Fruit fly (Drosophila melanogaster) whole organism, embryonic: ENCODE results near the gene CG15019.

Experiments used
- ATbp ChIP-seq: fragments of 200-800 bp; sonication (Bioruptor generic); optimal IDR thresholded peaks from 2 replicates; lab custom pipeline; 2017; ENCODE audit warnings: missing biosample characterization, mild to moderate bottlenecking, missing genetic modification characterization, missing genetic modification reagents
- CG10565 ChIP-seq: fragments of 200-800 bp; sonication (Bioruptor generic); optimal IDR thresholded peaks from 3 replicates; lab custom pipeline; 2016; ENCODE audit warnings: missing biosample characterization, mild to moderate bottlenecking, missing genetic modification characterization
- CG11456 ChIP-seq: fragments of 200-800 bp; sonication (Bioruptor generic); IDR thresholded peaks from 3 replicates; pipeline ENCODE4 v1.3.6; 2022; ENCODE audit warnings: missing biosample characterization, missing genetic modification characterization
- CG11504 ChIP-seq: fragments of 200-800 bp; sonication (Bioruptor generic); optimal IDR thresholded peaks from 3 replicates; lab custom pipeline; 2019; ENCODE audit warnings: missing biosample characterization, mild to moderate bottlenecking, missing genetic modification characterization, moderate library complexity
- CG15073 ChIP-seq: fragments of 200-800 bp; sonication (Bioruptor generic); optimal IDR thresholded peaks from 2 replicates; lab custom pipeline; 2016; ENCODE audit warnings: missing biosample characterization, missing genetic modification characterization
- CG16779 ChIP-seq: fragments of 200-800 bp; sonication (Bioruptor generic); IDR thresholded peaks from 2 replicates; pipeline ENCODE4 v1.3.6; 2022; ENCODE audit warnings: missing biosample characterization, missing genetic modification characterization
- CG17186 ChIP-seq: fragments of 200-800 bp; sonication (Bioruptor generic); optimal IDR thresholded peaks from 3 replicates; lab custom pipeline; 2017; ENCODE audit warnings: missing biosample characterization, missing genetic modification reagents, missing genetic modification characterization
- CG17328 ChIP-seq: fragments of 200-800 bp; sonication (Bioruptor generic); IDR thresholded peaks from 2 replicates; pipeline ENCODE4 v1.3.6; 2022; ENCODE audit warnings: missing biosample characterization, missing genetic modification characterization
- CG17802 ChIP-seq: fragments of 200-800 bp; sonication (Bioruptor generic); optimal IDR thresholded peaks from 2 replicates; lab custom pipeline; 2018; ENCODE audit warnings: missing biosample characterization, mild to moderate bottlenecking, missing genetic modification characterization, moderate library complexity
- CG1792 ChIP-seq: fragments of 200-800 bp; sonication (Bioruptor generic); optimal IDR thresholded peaks from 2 replicates; lab custom pipeline; 2016; ENCODE audit warnings: missing biosample characterization, missing genetic modification characterization
- CG31365 ChIP-seq: fragments of 200-800 bp; sonication (Bioruptor generic); optimal IDR thresholded peaks from 2 replicates; lab custom pipeline; 2018; ENCODE audit warnings: missing biosample characterization, mild to moderate bottlenecking, missing genetic modification characterization
- CG3163 ChIP-seq: fragments of 200-800 bp; sonication (Bioruptor generic); optimal IDR thresholded peaks from 3 replicates; lab custom pipeline; 2016; ENCODE audit warnings: missing biosample characterization, missing genetic modification characterization
- CG3281 ChIP-seq: fragments of 200-800 bp; sonication (Bioruptor generic); optimal IDR thresholded peaks from 3 replicates; lab custom pipeline; 2017; ENCODE audit warnings: missing biosample characterization, mild to moderate bottlenecking, missing genetic modification characterization
- CG33213 ChIP-seq: fragments of 200-800 bp; sonication (Bioruptor generic); optimal IDR thresholded peaks from 3 replicates; lab custom pipeline; 2016; ENCODE audit warnings: missing biosample characterization, missing genetic modification characterization
- CG34224 ChIP-seq: fragments of 200-800 bp; sonication (Bioruptor generic); IDR thresholded peaks from 3 replicates; pipeline ENCODE4 v1.3.6; 2022; ENCODE audit warnings: missing biosample characterization, missing genetic modification characterization; ENCODE audit not compliant: partially characterized antibody
- CG3838 ChIP-seq: fragments of 200-800 bp; sonication (Bioruptor generic); optimal IDR thresholded peaks from 3 replicates; lab custom pipeline; 2016; ENCODE audit warnings: missing biosample characterization, missing genetic modification characterization
- CG4424 ChIP-seq: fragments of 200-800 bp; sonication (Bioruptor generic); optimal IDR thresholded peaks from 3 replicates; lab custom pipeline; 2016; ENCODE audit warnings: missing biosample characterization, missing genetic modification characterization
- CG5245 ChIP-seq: fragments of 200-800 bp; sonication (Bioruptor generic); optimal IDR thresholded peaks from 3 replicates; lab custom pipeline; 2016; ENCODE audit warnings: missing biosample characterization, missing genetic modification characterization
- Dip2 ChIP-seq: fragments of 200-800 bp; sonication (Bioruptor generic); IDR thresholded peaks from 2 replicates; pipeline ENCODE4 v1.3.6; 2022; ENCODE audit warnings: missing biosample characterization, missing genetic modification characterization
- E2f1 ChIP-seq: fragments of 200-800 bp; sonication (Bioruptor generic); IDR thresholded peaks from 2 replicates; pipeline ENCODE4 v1.3.6; 2022; ENCODE audit warnings: missing biosample characterization, missing genetic modification characterization
- H15 ChIP-seq: fragments of 200-800 bp; sonication (Bioruptor generic); IDR thresholded peaks from 3 replicates; pipeline ENCODE4 v1.3.6; 2022; ENCODE audit warnings: missing biosample characterization, missing genetic modification characterization
- Hand ChIP-seq: fragments of 200-800 bp; sonication (Bioruptor generic); optimal IDR thresholded peaks from 2 replicates; lab custom pipeline; 2017; ENCODE audit warnings: mild to moderate bottlenecking, missing biosample characterization, missing genetic modification reagents, missing genetic modification characterization
- Mes4 ChIP-seq: fragments of 200-800 bp; sonication (Bioruptor generic); optimal IDR thresholded peaks from 2 replicates; lab custom pipeline; 2016; ENCODE audit warnings: missing biosample characterization, missing genetic modification characterization
- Myb ChIP-seq: fragments of 200-800 bp; sonication (Bioruptor generic); optimal IDR thresholded peaks from 2 replicates; lab custom pipeline; 2016; ENCODE audit warnings: missing biosample characterization, missing genetic modification characterization
- Nf-YC ChIP-seq: fragments of 200-800 bp; optimal IDR thresholded peaks from 3 replicates; lab custom pipeline; 2019; ENCODE audit warnings: missing biosample characterization, mild to moderate bottlenecking, missing genetic modification characterization, moderate library complexity
- ara ChIP-seq: fragments of 200-800 bp; sonication (Bioruptor generic); IDR thresholded peaks from 2 replicates; pipeline ENCODE4 v1.3.6; 2022; ENCODE audit warnings: missing biosample characterization, missing genetic modification characterization
- ash1 ChIP-seq: fragments of 200-800 bp; sonication (Bioruptor generic); optimal IDR thresholded peaks from 2 replicates; lab custom pipeline; 2018; ENCODE audit warnings: missing biosample characterization, mild to moderate bottlenecking, missing genetic modification characterization
- br ChIP-seq: fragments of >200 bp; optimal IDR thresholded peaks from 2 replicates; lab custom pipeline; 2017
- cato ChIP-seq: fragments of 200-800 bp; sonication (Bioruptor generic); optimal IDR thresholded peaks from 2 replicates; lab custom pipeline; 2016; ENCODE audit warnings: missing biosample characterization, missing genetic modification characterization, borderline replicate concordance
- chm ChIP-seq: fragments of 200-800 bp; sonication (Bioruptor generic); IDR thresholded peaks from 2 replicates; pipeline ENCODE4 v1.3.6; 2022; ENCODE audit warnings: missing biosample characterization, missing genetic modification characterization
- fd3F ChIP-seq: fragments of 200-800 bp; sonication (Bioruptor generic); optimal IDR thresholded peaks from 2 replicates; lab custom pipeline; 2018; ENCODE audit warnings: missing biosample characterization, mild to moderate bottlenecking, missing genetic modification characterization, moderate library complexity
- gce ChIP-seq: fragments of 200-800 bp; sonication (Bioruptor generic); IDR thresholded peaks from 3 replicates; pipeline ENCODE4 v1.3.6; 2022; ENCODE audit warnings: missing biosample characterization, missing genetic modification characterization
- gt ChIP-seq: fragments of 200-800 bp; sonication (Bioruptor generic); IDR thresholded peaks from 2 replicates; pipeline ENCODE4 v1.3.6; 2022; ENCODE audit warnings: missing biosample characterization, missing genetic modification characterization
- her ChIP-seq: fragments of 200-800 bp; sonication (Bioruptor generic); optimal IDR thresholded peaks from 2 replicates; lab custom pipeline; 2016; ENCODE audit warnings: missing biosample characterization, missing genetic modification characterization
- nerfin-2 ChIP-seq: fragments of 200-800 bp; sonication (Bioruptor generic); IDR thresholded peaks from 2 replicates; pipeline ENCODE4 v1.3.6; 2022; ENCODE audit warnings: missing biosample characterization, missing genetic modification characterization; ENCODE audit not compliant: partially characterized antibody
- nom ChIP-seq: fragments of 200-800 bp; sonication (Bioruptor generic); optimal IDR thresholded peaks from 2 replicates; lab custom pipeline; 2017; ENCODE audit warnings: missing biosample characterization, missing genetic modification characterization, mild to moderate bottlenecking, moderate library complexity, missing genetic modification reagents
- otp ChIP-seq: fragments of 200-800 bp; sonication (Bioruptor generic); IDR thresholded peaks from 3 replicates; pipeline ENCODE4, ENCODE4 v1.3.6; 2022; ENCODE audit warnings: missing biosample characterization, missing genetic modification characterization
- ranshi ChIP-seq: fragments of 200-800 bp; sonication (Bioruptor generic); IDR thresholded peaks from 2 replicates; pipeline ENCODE4 v1.3.6; 2022; ENCODE audit warnings: missing biosample characterization, missing genetic modification characterization
- ro ChIP-seq: fragments of 200-800 bp; sonication (Bioruptor generic); IDR thresholded peaks from 2 replicates; pipeline ENCODE4 v1.3.6; 2022; ENCODE audit warnings: missing biosample characterization, missing genetic modification characterization
- sd ChIP-seq: fragments of 200-800 bp; sonication (Bioruptor generic); optimal IDR thresholded peaks from 3 replicates; lab custom pipeline; 2018; ENCODE audit warnings: missing biosample characterization, mild to moderate bottlenecking, missing genetic modification characterization, moderate library complexity
- ssp ChIP-seq: fragments of 200-800 bp; sonication (Bioruptor generic); IDR thresholded peaks from 2 replicates; pipeline ENCODE4 v1.3.6; 2022; ENCODE audit warnings: missing biosample characterization, missing genetic modification characterization
- sug ChIP-seq: fragments of 200-800 bp; optimal IDR thresholded peaks from 2 replicates; lab custom pipeline; 2019; ENCODE audit warnings: missing biosample characterization, mild to moderate bottlenecking, missing genetic modification characterization, moderate library complexity
- tap ChIP-seq: fragments of 200-800 bp; optimal IDR thresholded peaks from 3 replicates; lab custom pipeline; 2019; ENCODE audit warnings: missing biosample characterization, mild to moderate bottlenecking, missing genetic modification characterization, moderate library complexity
- tll ChIP-seq, 2 experiments: fragments of 200-800 bp in 1 of 2; fragments of >200 bp in 1 of 2; sonication (Bioruptor generic) in 1 of 2; optimal IDR thresholded peaks; 2 replicates each; lab custom pipeline; 2017 to 2019; ENCODE audit warnings: missing biosample characterization in 2 of 2, missing genetic modification characterization in 2 of 2, mild to moderate bottlenecking in 1 of 2, moderate library complexity in 1 of 2
- tna ChIP-seq: fragments of 200-800 bp; sonication (Bioruptor generic); IDR thresholded peaks from 2 replicates; pipeline ENCODE4 v1.3.6; 2022; ENCODE audit warnings: missing biosample characterization, missing genetic modification characterization; ENCODE audit not compliant: partially characterized antibody
- tup ChIP-seq: fragments of 200-800 bp; sonication (Bioruptor generic); optimal IDR thresholded peaks from 2 replicates; lab custom pipeline; 2016; ENCODE audit warnings: missing biosample characterization, mild to moderate bottlenecking, missing genetic modification characterization, moderate library complexity
- twi ChIP-seq: fragments of 200-800 bp; optimal IDR thresholded peaks from 2 replicates; lab custom pipeline; 2019; ENCODE audit warnings: missing biosample characterization, mild to moderate bottlenecking, missing genetic modification characterization, moderate library complexity
- wdn ChIP-seq: fragments of 200-800 bp; sonication (Bioruptor generic); IDR thresholded peaks from 2 replicates; pipeline ENCODE4 v1.3.6; 2022; ENCODE audit warnings: missing biosample characterization, missing genetic modification characterization
- wor ChIP-seq: fragments of 200-800 bp; sonication (Bioruptor generic); IDR thresholded peaks from 2 replicates; pipeline ENCODE4 v1.3.6; 2022; ENCODE audit warnings: missing biosample characterization, missing genetic modification characterization
- zen ChIP-seq: fragments of 200-800 bp; sonication (Bioruptor generic); optimal IDR thresholded peaks from 3 replicates; lab custom pipeline; 2018; ENCODE audit warnings: missing biosample characterization, mild to moderate bottlenecking, missing genetic modification characterization, moderate library complexity

The CG15019 gene

dm6 chr3L:4406653-4407257 lies 896 bp upstream of the CG15019 start, which contains the start of gene TP53INP (continued):
- TF ChIP-seq Nf-YC, result peak; percentile 85
- peak; percentile 53 for TF ChIP-seq CG15073 (GFP tag; lab: Kevin White, UChicago)
- TF ChIP-seq chm (GFP tag; lab: Robert Waterston, UW), result peak; percentile 62
- TF ChIP-seq tna (GFP tag; lab: Robert Waterston, UW), result peak; percentile 47; the same call in 1 of the 2 replicates
- no peak for TF ChIP-seq Dip2 (GFP tag; lab: Robert Waterston, UW)
- no peak for TF ChIP-seq br (lab: Kevin White, UChicago)
- TF ChIP-seq her (GFP tag; lab: Kevin White, UChicago), result peak; percentile 74
- TF ChIP-seq CG17186 (GFP tag; lab: Kevin White, UChicago), result peak; percentile 46
- TF ChIP-seq CG11504 (tag; lab: Kevin White, UChicago), result peak; percentile 93
- TF ChIP-seq otp (GFP tag; lab: Robert Waterston, UW), result no peak
- TF ChIP-seq ara (GFP tag; lab: Robert Waterston, UW), result no peak
- peak; percentile 14 for TF ChIP-seq CG17802 (tag; lab: Kevin White, UChicago)
- TF ChIP-seq sd (tag; lab: Kevin White, UChicago), result peak; percentile 72
- TF ChIP-seq Hand, result peak; percentile 87
- peak; percentile 70 for TF ChIP-seq Mes4 (GFP tag; lab: Kevin White, UChicago)
- peak; percentile 26 for TF ChIP-seq CG10565
- TF ChIP-seq CG16779 (GFP tag; lab: Robert Waterston, UW), result peak; percentile 61; the same call in 1 of the 2 replicates
- peak; percentile 81 for TF ChIP-seq ATbp
- TF ChIP-seq gt (GFP tag; lab: Robert Waterston, UW), result peak; percentile 33; the same call in 1 of the 2 replicates
- TF ChIP-seq H15, result peak; percentile 66; the same call in 1 of the 3 replicates
- no peak for TF ChIP-seq CG11456 (GFP tag; lab: Robert Waterston, UW)
- peak; percentile 51 for TF ChIP-seq Myb (GFP tag; lab: Kevin White, UChicago)
- peak; percentile 66 for TF ChIP-seq CG3163 (GFP tag; lab: Kevin White, UChicago)
- peak; percentile 30 for TF ChIP-seq CG3838 (GFP tag; lab: Kevin White, UChicago)
- peak; percentile 49; the same call in 1 of the 2 replicates for TF ChIP-seq ssp (GFP tag; lab: Robert Waterston, UW)
- peak; percentile 85 for TF ChIP-seq CG4424
- peak; percentile 24; the same call in 1 of the 2 replicates for TF ChIP-seq ro (GFP tag; lab: Robert Waterston, UW)
- TF ChIP-seq CG3281 (GFP tag; lab: Kevin White, UChicago), result peak; percentile 89
- peak; percentile 29 for TF ChIP-seq CG33213
- peak; percentile 82 for TF ChIP-seq fd3F (GFP tag; lab: Kevin White, UChicago)
- TF ChIP-seq CG31365 (tag; lab: Kevin White, UChicago), result peak; percentile 33
- TF ChIP-seq gce (GFP tag; lab: Robert Waterston, UW), result no peak
- peak; percentile 65 for TF ChIP-seq cato
- peak; percentile 29 for TF ChIP-seq nom (GFP tag; lab: Kevin White, UChicago)
- TF ChIP-seq nerfin-2 (GFP tag; lab: Robert Waterston, UW), result no peak
- TF ChIP-seq twi (tag; lab: Kevin White, UChicago), result peak; percentile 76
- TF ChIP-seq tap (tag; lab: Kevin White, UChicago), result peak; percentile 68
- peak; percentile 74 for TF ChIP-seq CG17328
- peak; percentile 65 for TF ChIP-seq CG5245 (GFP tag; lab: Kevin White, UChicago)
- TF ChIP-seq wor (GFP tag; lab: Robert Waterston, UW), result peak; percentile 65
- peak; percentile 69 for TF ChIP-seq CG1792
- TF ChIP-seq tll (GFP tag; optimal IDR thresholded peaks at IDR 0.05; lab: Kevin White, UChicago), result peak in 1 of 2 experiments; percentile 23
- peak; percentile 76 for TF ChIP-seq zen (tag; lab: Kevin White, UChicago)
- peak; percentile 87 for TF ChIP-seq sug (tag; lab: Kevin White, UChicago)
- no peak for TF ChIP-seq wdn
- peak; percentile 70 for TF ChIP-seq E2f1 (GFP tag; lab: Robert Waterston, UW)
- peak; percentile 67 for TF ChIP-seq ranshi (GFP tag; lab: Robert Waterston, UW)
- TF ChIP-seq CG34224 (GFP tag; lab: Robert Waterston, UW), result peak; percentile 30; the same call in 2 of the 3 replicates
- peak; percentile 7 for TF ChIP-seq ash1
- TF ChIP-seq tup, result peak; percentile 31
